Fruit fly (Drosophila melanogaster): Measurements from ENCODE around the gene Gr93b.

The Gr93b gene

dm6 chr3R:21887588-21888007, 44.0 kb upstream of the Gr93b start (continued):
- TF ChIP-seq CG6854 (GFP tag; optimal IDR thresholded peaks at IDR 0.05) (no peak), CG11696 (GFP tag; IDR thresholded peaks at IDR 0.05) (no peak), gcm2 (GFP tag; optimal IDR thresholded peaks at IDR 0.05) (no peak), disco-r (GFP tag; optimal IDR thresholded peaks at IDR 0.05) (no peak), Ssrp (tag; optimal IDR thresholded peaks at IDR 0.05) (peak; percentile 15), CG14441 (GFP tag; IDR thresholded peaks at IDR 0.05) (peak; percentile 47), CG13894 (tag; optimal IDR thresholded peaks at IDR 0.05) (no peak), CG4424 (GFP tag; optimal IDR thresholded peaks at IDR 0.05) (peak; percentile 30), CG34224 (GFP tag; IDR thresholded peaks at IDR 0.05; ENCODE audit: partially characterized antibody) (no peak), zfh2 (GFP tag; optimal IDR thresholded peaks at IDR 0.05) (no peak), CG17829 (tag; optimal IDR thresholded peaks at IDR 0.05) (peak; percentile 49), Chrac-16 (GFP tag; optimal IDR thresholded peaks at IDR 0.05) (peak; percentile 18), luna (GFP tag; optimal IDR thresholded peaks at IDR 0.05) (no peak), Poxn (GFP tag; IDR thresholded peaks at IDR 0.05) (no peak), Dll (GFP tag; IDR thresholded peaks at IDR 0.05; ENCODE audit: partially characterized antibody) (no peak), CG8290 (GFP tag; optimal IDR thresholded peaks at IDR 0.05) (no peak), CG8290 (tag; optimal IDR thresholded peaks at IDR 0.05) (no peak), Blimp-1 (GFP tag; optimal IDR thresholded peaks at IDR 0.05) (peak; percentile 39), bsh (GFP tag; optimal IDR thresholded peaks at IDR 0.05) (peak in 1 of 2 experiments; percentile 35), ash1 (GFP tag; optimal IDR thresholded peaks at IDR 0.05) (no peak), ro (GFP tag; IDR thresholded peaks at IDR 0.05) (no peak), MESR4 (GFP tag; optimal IDR thresholded peaks at IDR 0.05) (no peak), mld (GFP tag; IDR thresholded peaks at IDR 0.05; ENCODE audit: partially characterized antibody) (no peak), zfh1 (GFP tag; IDR thresholded peaks at IDR 0.05) (peak; percentile 58; the same call in 1 of the 3 replicates), lov (optimal IDR thresholded peaks at IDR 0.05) (no peak), lov (GFP tag; IDR thresholded peaks at IDR 0.05) (no peak), CG9215 (GFP tag; IDR thresholded peaks at IDR 0.05) (no peak; the same call in 1 of the 2 replicates), CG2712 (tag; optimal IDR thresholded peaks at IDR 0.05) (peak; percentile 71), Hr51 (GFP tag; optimal IDR thresholded peaks at IDR 0.05) (no peak), grn (GFP tag; optimal IDR thresholded peaks at IDR 0.05) (no peak), ara (GFP tag; IDR thresholded peaks at IDR 0.05) (peak; percentile 40), ewg (GFP tag; optimal IDR thresholded peaks at IDR 0.05) (no peak), sim (GFP tag; IDR thresholded peaks at IDR 0.05) (0 out of 2 replicates have a peak, but pooled peaks have one; percentile 27), aop (GFP tag; IDR thresholded peaks at IDR 0.05) (no peak), lbe (GFP tag; optimal IDR thresholded peaks at IDR 0.05) (no peak), CG16815 (GFP tag; optimal IDR thresholded peaks at IDR 0.05) (peak; percentile 32), Atf3 (GFP tag; optimal IDR thresholded peaks at IDR 0.05) (no peak), jumu (GFP tag; optimal IDR thresholded peaks at IDR 0.05) (no peak), sc (optimal IDR thresholded peaks at IDR 0.05) (no peak), sc (GFP tag; optimal IDR thresholded peaks at IDR 0.05) (no peak), chm (GFP tag; IDR thresholded peaks at IDR 0.05) (no peak), CG9797 (GFP tag; optimal IDR thresholded peaks at IDR 0.05) (no peak), Bgb (GFP tag; IDR thresholded peaks at IDR 0.05; ENCODE audit: partially characterized antibody) (no peak), CkIIα-i1 (GFP tag; IDR thresholded peaks at IDR 0.05) (no peak), CG6791 (GFP tag; IDR thresholded peaks at IDR 0.05; ENCODE audit: partially characterized antibody) (no peak), nom (GFP tag; optimal IDR thresholded peaks at IDR 0.05) (no peak), CG11093 (GFP tag; IDR thresholded peaks at IDR 0.05) (no peak), NfI (GFP tag; optimal IDR thresholded peaks at IDR 0.05) (no peak), CG6689 (GFP tag; IDR thresholded peaks at IDR 0.05) (peak; percentile 72)
